Worm (Caenorhabditis elegans): ENCODE data around the gene cki-1.

The cki-1 gene

ce11 chrII:7783467-7783959, 27.5 kb upstream of the cki-1 start, which contains the start of gene skr-17:
TSS of gene skr-17 (plus strand) at chrII:7783517.
- TF ChIP-seq K12H6.12 (tag; optimal IDR thresholded peaks at IDR 0.05) (no peak), tbx-9 (tag; optimal IDR thresholded peaks at IDR 0.05; ENCODE audit: borderline replicate concordance) (no peak), ztf-3 (GFP tag; optimal IDR thresholded peaks at IDR 0.05) (no peak), dpl-1 (GFP tag; optimal IDR thresholded peaks at IDR 0.05) (peak; percentile 27), lsy-27 (tag; optimal IDR thresholded peaks at IDR 0.05; ENCODE audit: borderline replicate concordance, insufficient read depth) (no peak), ceh-40 (GFP tag; IDR thresholded peaks at IDR 0.05) (no peak), cebp-2 (GFP tag; IDR thresholded peaks at IDR 0.05) (no peak), madf-8 (GFP tag; conservative IDR thresholded peaks at IDR 0.05) (peak; percentile 13; the same call in 1 of the 2 replicates), him-1 (tag; optimal IDR thresholded peaks at IDR 0.05) (peak; percentile 9), ztf-28 (GFP tag; IDR thresholded peaks at IDR 0.05) (no peak), zim-3 (tag; optimal IDR thresholded peaks at IDR 0.05) (no peak), dox-1 (GFP tag; IDR thresholded peaks at IDR 0.05) (no peak), ccch-3 (GFP tag; optimal IDR thresholded peaks at IDR 0.05) (no peak), hsf-1 (GFP tag; IDR thresholded peaks at IDR 0.05) (no peak), tlf-1 (GFP tag; optimal IDR thresholded peaks at IDR 0.05) (no peak), ZK185.1 (tag; optimal IDR thresholded peaks at IDR 0.05; ENCODE audit: poor library complexity, severe bottlenecking) (no peak), nhr-80 (tag; optimal IDR thresholded peaks at IDR 0.05) (no peak), pbrm-1 (GFP tag; IDR thresholded peaks at IDR 0.05) (no peak), efl-1 (GFP tag; optimal IDR thresholded peaks at IDR 0.05) (peak; percentile 63), K11D2.4 (GFP tag; IDR thresholded peaks at IDR 0.05) (no peak), gei-17 (GFP tag; optimal IDR thresholded peaks at IDR 0.05) (no peak), F57A8.1 (GFP tag; optimal IDR thresholded peaks at IDR 0.05) (no peak), aptf-2 (GFP tag; conservative IDR thresholded peaks at IDR 0.05) (no peak), pha-4 (tag; optimal IDR thresholded peaks at IDR 0.05) (no peak), rec-8 (tag; optimal IDR thresholded peaks at IDR 0.05) (no peak), madf-3 (GFP tag; IDR thresholded peaks at IDR 0.05) (no peak), F49E8.2 (tag; optimal IDR thresholded peaks at IDR 0.05; ENCODE audit: insufficient read depth) (no peak), nhr-90 (tag; optimal IDR thresholded peaks at IDR 0.05) (no peak), snpc-3.4 (tag; optimal IDR thresholded peaks at IDR 0.05) (no peak), nfyb-1 (GFP tag; IDR thresholded peaks at IDR 0.05) (no peak), lin-54 (GFP tag; optimal IDR thresholded peaks at IDR 0.05) (peak; percentile 11), xnd-1 (tag; optimal IDR thresholded peaks at IDR 0.05) (no peak), ztf-26 (tag; optimal IDR thresholded peaks at IDR 0.05) (no peak), rcor-1 (GFP tag; IDR thresholded peaks at IDR 0.05) (no peak), ceh-91 (GFP tag; IDR thresholded peaks at IDR 0.05) (0 out of 2 replicates have a peak, but pooled peaks have one; percentile 12), B0336.3 (GFP tag; IDR thresholded peaks at IDR 0.05) (no peak), ceh-100 (GFP tag; IDR thresholded peaks at IDR 0.05) (no peak), nhr-179 (tag; optimal IDR thresholded peaks at IDR 0.05) (no peak), F37B4.10 (GFP tag; IDR thresholded peaks at IDR 0.05) (no peak), cebp-1 (GFP tag; IDR thresholded peaks at IDR 0.05) (no peak), cebp-1 (tag; optimal IDR thresholded peaks at IDR 0.05) (no peak), repo-1 (tag; optimal IDR thresholded peaks at IDR 0.05) (no peak), hlh-26 (GFP tag; conservative IDR thresholded peaks at IDR 0.05) (no peak), lin-35 (GFP tag; optimal IDR thresholded peaks at IDR 0.05) (no peak), madf-6 (GFP tag; IDR thresholded peaks at IDR 0.05) (peak; percentile 42; the same call in 1 of the 2 replicates), lin-26 (GFP tag; IDR thresholded peaks at IDR 0.05) (no peak), nhr-120 (GFP tag; IDR thresholded peaks at IDR 0.05) (no peak), lir-1 (GFP tag; conservative IDR thresholded peaks at IDR 0.05) (no peak), B0261.1 (tag; optimal IDR thresholded peaks at IDR 0.05) (no peak)

Data from whole organism, young adult.